Worm (Caenorhabditis elegans): ENCODE measurements around the gene F28C1.3.

Gene F28C1.3

DNA sequence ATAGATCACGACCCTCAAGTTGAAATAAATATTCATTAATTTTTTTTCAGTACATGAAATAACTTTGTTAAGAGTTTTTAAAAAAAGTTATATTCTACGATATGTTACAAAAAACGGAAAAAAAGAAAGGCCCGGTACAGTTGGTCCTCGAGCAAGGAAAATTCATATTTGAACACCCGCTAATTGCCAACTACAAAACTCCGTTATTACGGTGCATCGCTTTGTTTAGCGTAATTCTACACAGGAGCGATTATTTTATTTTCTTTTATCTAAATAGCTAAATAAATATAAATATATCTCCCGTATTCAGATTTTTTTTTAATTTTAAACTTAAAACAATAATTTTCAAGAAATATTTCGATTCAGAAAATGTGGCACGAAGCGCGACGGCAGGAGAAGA lies 18.0 kb upstream of the F28C1.3 start, which contains the start of gene F28C1.1 (continued):
- TF ChIP-seq lsy-27 (tag; optimal IDR thresholded peaks at IDR 0.05; ENCODE audit: borderline replicate concordance, insufficient read depth) (no peak), K11D2.4 (GFP tag; IDR thresholded peaks at IDR 0.05) (no peak), F23B12.7 (tag; optimal IDR thresholded peaks at IDR 0.05; ENCODE audit: insufficient read depth) (no peak), nfya-1 (tag; optimal IDR thresholded peaks at IDR 0.05; ENCODE audit: borderline replicate concordance, insufficient read depth) (no peak)

DNA sequence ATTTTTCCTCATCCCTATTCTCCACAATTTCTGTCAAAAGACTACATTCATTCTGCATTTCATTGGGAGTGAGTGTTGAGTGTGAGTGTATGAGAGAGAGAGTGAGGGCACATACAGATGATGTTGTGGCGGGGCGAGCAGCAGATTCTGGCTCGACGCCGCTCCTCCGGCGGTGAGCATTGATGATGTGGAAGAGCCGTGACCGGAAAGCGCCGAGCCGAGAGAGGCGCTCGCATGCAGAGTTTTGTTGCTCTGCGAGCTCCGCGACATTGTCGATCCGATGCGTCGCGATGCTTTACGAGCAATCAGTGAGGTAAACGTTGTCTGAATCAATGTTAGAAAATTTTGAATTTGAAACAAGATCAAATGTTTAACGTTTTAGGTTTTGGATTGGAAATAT lies 12.8 kb upstream of the F28C1.3 start:
- TF ChIP-seq F10E7.11 (tag; optimal IDR thresholded peaks at IDR 0.05) (no peak), egrh-3 (GFP tag; IDR thresholded peaks at IDR 0.05) (peak; percentile 81; the same call in 1 of the 2 replicates), B0035.1 (tag; optimal IDR thresholded peaks at IDR 0.05) (no peak), nfyb-1 (GFP tag; IDR thresholded peaks at IDR 0.05) (no peak), hmg-1.2 (GFP tag; IDR thresholded peaks at IDR 0.05) (0 out of 2 replicates have a peak, but pooled peaks have one; percentile 4)

DNA sequence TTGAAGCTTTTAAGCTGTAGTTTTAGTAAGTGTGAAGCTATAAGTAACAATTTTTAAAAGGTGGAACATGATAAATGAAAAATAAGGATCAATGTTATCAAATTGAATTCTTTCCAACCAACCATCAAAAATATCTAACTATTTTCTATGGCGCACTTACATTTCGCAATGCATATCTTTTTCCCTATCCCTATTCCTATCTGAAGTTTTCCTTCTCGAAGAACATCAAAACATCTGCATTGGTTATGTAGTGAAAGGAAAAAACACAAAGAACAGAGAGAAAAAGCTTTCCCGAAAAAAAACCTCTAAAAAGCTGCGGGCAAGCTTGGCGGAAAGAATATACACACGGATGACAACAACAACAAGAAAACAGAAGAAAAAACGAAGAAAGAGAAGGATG lies 7.9 kb upstream of the F28C1.3 start:
- no peak for TF ChIP-seq F37B4.10 (GFP tag; IDR thresholded peaks at IDR 0.05)
- no peak for TF ChIP-seq nfya-2 (GFP tag; IDR thresholded peaks at IDR 0.05)
- no peak for TF ChIP-seq cebp-1 (GFP tag; IDR thresholded peaks at IDR 0.05)
- TF ChIP-seq cebp-1 (tag; optimal IDR thresholded peaks at IDR 0.05): peak; percentile 76
- TF ChIP-seq lsy-27 (tag; optimal IDR thresholded peaks at IDR 0.05; ENCODE audit: borderline replicate concordance, insufficient read depth): no peak
- TF ChIP-seq lin-35 (GFP tag; optimal IDR thresholded peaks at IDR 0.05): peak in 1 of 3 experiments; percentile 38
- no peak for TF ChIP-seq atf-7 (tag; optimal IDR thresholded peaks at IDR 0.05)
- no peak for TF ChIP-seq rpc-1 (optimal IDR thresholded peaks at IDR 0.05)
- no peak for TF ChIP-seq rpc-1 (tag; optimal IDR thresholded peaks at IDR 0.05)

DNA sequence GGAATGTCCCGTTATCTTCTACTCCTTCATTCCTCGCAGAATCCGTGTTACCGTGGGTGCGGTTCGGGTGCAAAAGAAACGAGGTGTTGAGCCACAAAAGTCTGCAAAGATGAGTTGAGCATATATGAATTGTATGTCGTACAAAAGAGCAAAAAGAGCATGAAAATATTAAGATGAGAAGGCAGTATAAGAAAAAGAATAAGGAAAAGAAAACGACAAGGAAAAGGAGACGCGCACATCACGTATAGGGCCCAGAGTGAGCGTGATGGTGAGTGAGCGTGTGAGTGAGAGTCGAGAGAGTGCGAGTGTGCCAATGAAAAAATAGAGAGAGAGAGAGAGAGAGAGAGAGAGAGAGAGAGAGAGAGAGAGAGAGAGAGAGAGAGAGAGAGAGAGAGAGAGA lies 5.6 kb upstream of the F28C1.3 start, which contains the start of gene egl-10:
Gene egl-10, minus strand, starts transcription at position 101 of the 400 bp plus-strand sequence.
- 0 out of 2 replicates have a peak, but pooled peaks have one; percentile 21 for TF ChIP-seq zfh-2 (GFP tag; conservative IDR thresholded peaks at IDR 0.05)
- no peak for TF ChIP-seq xnd-1 (tag; optimal IDR thresholded peaks at IDR 0.05)

DNA sequence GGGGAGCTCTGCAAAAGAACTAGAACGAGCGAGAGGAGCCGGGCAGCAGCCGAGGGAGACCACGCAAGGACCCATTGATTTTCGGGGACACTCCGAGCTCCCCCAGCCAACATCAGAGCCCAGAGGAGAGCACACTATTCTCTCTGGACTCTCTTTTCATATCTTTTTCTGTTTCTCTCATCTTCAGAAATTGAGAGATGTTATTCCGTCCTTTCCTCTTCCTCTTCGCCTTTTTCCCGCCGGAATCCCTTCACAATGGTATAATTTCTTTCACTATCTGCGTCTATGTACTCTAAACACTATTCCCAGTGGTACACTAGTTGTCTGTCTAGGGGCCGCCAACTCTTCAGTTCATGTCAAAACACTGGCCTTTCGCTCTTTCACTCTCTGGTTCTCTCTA lies 3.1 kb upstream of the F28C1.3 start:
- no peak for TF ChIP-seq snpc-4 (GFP tag; optimal IDR thresholded peaks at IDR 0.05)
- TF ChIP-seq snpc-4 (tag; optimal IDR thresholded peaks at IDR 0.05): peak in 2 of 4 experiments; percentile 39 to 45
- peak; percentile 57 for TF ChIP-seq mcd-1 (GFP tag; IDR thresholded peaks at IDR 0.05)
- TF ChIP-seq ceh-79 (tag; optimal IDR thresholded peaks at IDR 0.05): no peak
- TF ChIP-seq ceh-40 (GFP tag; IDR thresholded peaks at IDR 0.05): no peak
- no peak for TF ChIP-seq rec-8 (tag; optimal IDR thresholded peaks at IDR 0.05)
- TF ChIP-seq ceh-27 (GFP tag; optimal IDR thresholded peaks at IDR 0.05): peak; percentile 76
- TF ChIP-seq cebp-1 (GFP tag; IDR thresholded peaks at IDR 0.05): no peak
- TF ChIP-seq cebp-1 (tag; optimal IDR thresholded peaks at IDR 0.05): peak; percentile 63
- TF ChIP-seq C06A6.2 (GFP tag; conservative IDR thresholded peaks at IDR 0.05): no peak
- no peak for TF ChIP-seq repo-1 (tag; optimal IDR thresholded peaks at IDR 0.05)
- 0 out of 2 replicates have a peak, but pooled peaks have one; percentile 25 for TF ChIP-seq Y56A3A.18 (GFP tag; IDR thresholded peaks at IDR 0.05)
- TF ChIP-seq attf-5 (GFP tag; optimal IDR thresholded peaks at IDR 0.05): peak; percentile 62
- TF ChIP-seq lin-26 (GFP tag; IDR thresholded peaks at IDR 0.05): no peak
- peak in 2 of 3 experiments; percentile 13 to 62 for TF ChIP-seq lin-35 (GFP tag; optimal IDR thresholded peaks at IDR 0.05)
- no peak for TF ChIP-seq sea-2 (GFP tag; IDR thresholded peaks at IDR 0.05)
- TF ChIP-seq egl-44 (GFP tag; IDR thresholded peaks at IDR 0.05): no peak
- peak; percentile 15 for TF ChIP-seq F10E7.11 (tag; optimal IDR thresholded peaks at IDR 0.05)
- TF ChIP-seq F49E8.2 (tag; optimal IDR thresholded peaks at IDR 0.05; ENCODE audit: insufficient read depth): no peak
- TF ChIP-seq madf-3 (GFP tag; IDR thresholded peaks at IDR 0.05): no peak
- peak; percentile 72 for TF ChIP-seq dox-1 (GFP tag; IDR thresholded peaks at IDR 0.05)
- TF ChIP-seq K12H6.12 (tag; optimal IDR thresholded peaks at IDR 0.05): peak; percentile 89
- TF ChIP-seq zim-3 (tag; optimal IDR thresholded peaks at IDR 0.05): no peak
- no peak for TF ChIP-seq ceh-58 (GFP tag; IDR thresholded peaks at IDR 0.05)
- TF ChIP-seq atf-7 (tag; optimal IDR thresholded peaks at IDR 0.05): peak; percentile 48
- peak; percentile 86 for TF ChIP-seq hmg-1.2 (GFP tag; IDR thresholded peaks at IDR 0.05)
- peak; percentile 1 for TF ChIP-seq tbp1 (GFP tag; optimal IDR thresholded peaks at IDR 0.05)
- no peak for TF ChIP-seq nhr-80 (tag; optimal IDR thresholded peaks at IDR 0.05)
